Fruit fly (Drosophila melanogaster) whole organism, wandering third instar larva: ENCODE data around the gene CG18628.

Source experiments
- CG32264 ChIP-seq: fragments of 200-800 bp; sonication (Bioruptor generic); optimal IDR thresholded peaks from 2 replicates; lab custom pipeline; 2016; ENCODE audit warnings: missing biosample characterization, missing genetic modification characterization
- Hr78 ChIP-seq: fragments of >200 bp; optimal IDR thresholded peaks from 2 replicates; lab custom pipeline; 2017; ENCODE audit warnings: missing biosample characterization, missing genetic modification characterization
- Mio ChIP-seq: sonication (Bioruptor generic); optimal IDR thresholded peaks from 2 replicates; lab custom pipeline; 2016; ENCODE audit warnings: missing biosample characterization, missing genetic modification characterization
- Myc ChIP-seq: fragments of >200 bp; optimal IDR thresholded peaks from 2 replicates; lab custom pipeline; 2017
- OdsH ChIP-seq: fragments of 200-800 bp; sonication (Bioruptor generic); optimal IDR thresholded peaks from 2 replicates; lab custom pipeline; 2016; ENCODE audit warnings: missing biosample characterization, mild to moderate bottlenecking, missing genetic modification characterization
- br ChIP-seq: fragments of 200-800 bp; sonication (Bioruptor generic); optimal IDR thresholded peaks from 2 replicates; lab custom pipeline; 2016; ENCODE audit warnings: missing biosample characterization, missing genetic modification characterization
- sage ChIP-seq: fragments of 200-800 bp; sonication (Bioruptor generic); optimal IDR thresholded peaks from 2 replicates; lab custom pipeline; 2016; ENCODE audit warnings: missing biosample characterization, mild to moderate bottlenecking, missing genetic modification characterization

- TF ChIP-seq Myc (lab: Kevin White, UChicago) (no peak), CG32264 (no peak), Mio (no peak), OdsH (no peak), sage (GFP tag; lab: Kevin White, UChicago) (no peak), br (GFP tag; lab: Kevin White, UChicago) (no peak), Hr78 (GFP tag; lab: Kevin White, UChicago) (no peak)
These were observed 20.0 kb downstream of the CG18628 start for dm6 chr3L:10659524-10659923.
